Fruit fly (Drosophila melanogaster): Measurements from ENCODE around the gene Pfdn6.

Pfdn6 gene

dm6 chr3L:19922833-19923745 lies at the start of gene Pfdn6 (continued):
- TF ChIP-seq sc (optimal IDR thresholded peaks at IDR 0.05) (no peak), sc (GFP tag; optimal IDR thresholded peaks at IDR 0.05) (no peak), kni (GFP tag; optimal IDR thresholded peaks at IDR 0.05) (no peak), Sox100B (GFP tag; optimal IDR thresholded peaks at IDR 0.05) (no peak), CG2116 (GFP tag; optimal IDR thresholded peaks at IDR 0.05) (peak; percentile 61), CG2202 (tag; optimal IDR thresholded peaks at IDR 0.05) (peak; percentile 25), chif (GFP tag; optimal IDR thresholded peaks at IDR 0.05) (peak; percentile 72 to 75), CG3838 (GFP tag; optimal IDR thresholded peaks at IDR 0.05) (peak; percentile 36), zen (tag; optimal IDR thresholded peaks at IDR 0.05) (peak; percentile 89), Dip2 (GFP tag; IDR thresholded peaks at IDR 0.05) (peak; percentile 22; the same call in 1 of the 2 replicates), CG17568 (GFP tag; optimal IDR thresholded peaks at IDR 0.05) (no peak), TFAM (GFP tag; optimal IDR thresholded peaks at IDR 0.05) (no peak), bowl (GFP tag; IDR thresholded peaks at IDR 0.05) (0 out of 2 replicates have a peak, but pooled peaks have one; percentile 19), bcd (GFP tag; optimal IDR thresholded peaks at IDR 0.05) (peak; percentile 67), corto (GFP tag; optimal IDR thresholded peaks at IDR 0.05) (no peak), CG7271 (tag; optimal IDR thresholded peaks at IDR 0.05) (peak; percentile 54), CG18011 (GFP tag; optimal IDR thresholded peaks at IDR 0.05) (peak; percentile 35), Dbx (GFP tag; IDR thresholded peaks at IDR 0.05) (peak; percentile 79), Hr3 (GFP tag; optimal IDR thresholded peaks at IDR 0.05) (peak; percentile 81), cwo (GFP tag; optimal IDR thresholded peaks at IDR 0.05) (no peak), Ravus (GFP tag; IDR thresholded peaks at IDR 0.05) (no peak), CG10274 (GFP tag; optimal IDR thresholded peaks at IDR 0.05) (peak; percentile 22), Dek (tag; optimal IDR thresholded peaks at IDR 0.05) (peak; percentile 18), ci (GFP tag; IDR thresholded peaks at IDR 0.05) (peak; percentile 85; the same call in 2 of the 3 replicates), Mad (GFP tag; optimal IDR thresholded peaks at IDR 0.05) (peak; percentile 61), odd (GFP tag; optimal IDR thresholded peaks at IDR 0.05) (no peak), CG17385 (GFP tag; optimal IDR thresholded peaks at IDR 0.05) (no peak), klu (GFP tag; IDR thresholded peaks at IDR 0.05) (peak; percentile 80), CG13775 (GFP tag; optimal IDR thresholded peaks at IDR 0.05) (peak; percentile 93), CG30020 (tag; optimal IDR thresholded peaks at IDR 0.05) (peak; percentile 65), CG14441 (GFP tag; IDR thresholded peaks at IDR 0.05) (peak; percentile 76), CG17328 (GFP tag; IDR thresholded peaks at IDR 0.05) (peak; percentile 68), CTCF (GFP tag; optimal IDR thresholded peaks at IDR 0.05) (no peak), fd3F (GFP tag; optimal IDR thresholded peaks at IDR 0.05) (peak; percentile 60), kah (GFP tag; optimal IDR thresholded peaks at IDR 0.05) (no peak), schlank (tag; optimal IDR thresholded peaks at IDR 0.05) (peak; percentile 45), CG13123 (GFP tag; optimal IDR thresholded peaks at IDR 0.05) (peak; percentile 13), Adf1 (GFP tag; IDR thresholded peaks at IDR 0.05) (peak; percentile 49), Sry-β (GFP tag; optimal IDR thresholded peaks at IDR 0.05) (no peak), Oli (tag; optimal IDR thresholded peaks at IDR 0.05) (no peak), br (optimal IDR thresholded peaks at IDR 0.05) (no peak), slou (GFP tag; optimal IDR thresholded peaks at IDR 0.05) (no peak), CG7987 (GFP tag; optimal IDR thresholded peaks at IDR 0.05) (no peak), CG4424 (GFP tag; optimal IDR thresholded peaks at IDR 0.05) (peak; percentile 68), CG6765 (GFP tag; optimal IDR thresholded peaks at IDR 0.05) (no peak), CG32767 (GFP tag; IDR thresholded peaks at IDR 0.05) (peak; percentile 68), CG1792 (GFP tag; optimal IDR thresholded peaks at IDR 0.05) (peak; percentile 95), CG12219 (GFP tag; optimal IDR thresholded peaks at IDR 0.05) (no peak), otp (GFP tag; IDR thresholded peaks at IDR 0.05) (peak; percentile 55; the same call in 1 of the 3 replicates), Bteb2 (GFP tag; optimal IDR thresholded peaks at IDR 0.05) (peak; percentile 86)

All from whole organism, embryonic.